Fruit fly (Drosophila melanogaster) whole organism, pupa: ENCODE measurements around the gene brn.
A peak's percentile ranks its signal among the peaks of the same experiment; 100 is the strongest.

Experiments used
- CG10348 ChIP-seq: fragments of 200-800 bp; sonication (Bioruptor generic); IDR thresholded peaks from 2 replicates; pipeline ENCODE4 v1.3.6; 2022; ENCODE audit warnings: missing biosample characterization, missing genetic modification characterization
- CG12605 ChIP-seq: fragments of 200-800 bp; sonication (Bioruptor generic); IDR thresholded peaks from 2 replicates; pipeline ENCODE4 v1.3.6; 2022; ENCODE audit warnings: missing biosample characterization, missing genetic modification characterization
- CG13204 ChIP-seq: fragments of 200-800 bp; sonication (Bioruptor generic); optimal IDR thresholded peaks from 2 replicates; lab custom pipeline; 2018; ENCODE audit warnings: missing biosample characterization, mild to moderate bottlenecking, missing genetic modification characterization, moderate library complexity
- CG14655 ChIP-seq: fragments of 200-800 bp; sonication (Bioruptor generic); optimal IDR thresholded peaks from 3 replicates; lab custom pipeline; 2017; ENCODE audit warnings: mild to moderate bottlenecking, missing biosample characterization, missing genetic modification reagents, missing genetic modification characterization
- CG15710 ChIP-seq: fragments of 200-800 bp; sonication (Bioruptor generic); optimal IDR thresholded peaks from 2 replicates; lab custom pipeline; 2018; ENCODE audit warnings: missing biosample characterization, mild to moderate bottlenecking, missing genetic modification characterization, moderate library complexity
- CG17806 ChIP-seq: fragments of 200-800 bp; sonication (Bioruptor generic); optimal IDR thresholded peaks from 2 replicates; lab custom pipeline; 2018; ENCODE audit warnings: missing biosample characterization, mild to moderate bottlenecking, missing genetic modification characterization, moderate library complexity
- CG32121 ChIP-seq: fragments of 200-800 bp; sonication (Bioruptor generic); IDR thresholded peaks from 2 replicates; pipeline ENCODE4 v1.3.6; 2022; ENCODE audit warnings: missing biosample characterization, missing genetic modification characterization
- CG34367 ChIP-seq: fragments of 200-800 bp; sonication (Bioruptor generic); optimal IDR thresholded peaks from 2 replicates; lab custom pipeline; 2018; ENCODE audit warnings: missing biosample characterization, mild to moderate bottlenecking, missing genetic modification characterization
- CG4496 ChIP-seq: fragments of 200-800 bp; sonication (Bioruptor generic); IDR thresholded peaks from 3 replicates; pipeline ENCODE4 v1.3.6; 2022; ENCODE audit warnings: missing biosample characterization, missing genetic modification characterization
- CG8159 ChIP-seq: fragments of 200-800 bp; sonication (Bioruptor generic); optimal IDR thresholded peaks from 3 replicates; lab custom pipeline; 2018; ENCODE audit warnings: missing biosample characterization, mild to moderate bottlenecking, missing genetic modification characterization, moderate library complexity
- CG8301 ChIP-seq: fragments of 200-800 bp; sonication (Bioruptor generic); optimal IDR thresholded peaks from 2 replicates; lab custom pipeline; 2018; ENCODE audit warnings: missing biosample characterization, mild to moderate bottlenecking, missing genetic modification characterization
- CG9948 ChIP-seq: fragments of 200-800 bp; sonication (Bioruptor generic); optimal IDR thresholded peaks from 2 replicates; lab custom pipeline; 2018; ENCODE audit warnings: missing biosample characterization, mild to moderate bottlenecking, missing genetic modification characterization, moderate library complexity
- D1 ChIP-seq: fragments of 200-800 bp; sonication (Bioruptor generic); optimal IDR thresholded peaks from 2 replicates; lab custom pipeline; 2018; ENCODE audit warnings: missing biosample characterization, mild to moderate bottlenecking, missing genetic modification characterization, moderate library complexity
- EcR ChIP-seq: fragments of 200-800 bp; sonication (Bioruptor generic); optimal IDR thresholded peaks from 3 replicates; lab custom pipeline; 2019; ENCODE audit warnings: missing biosample characterization, missing genetic modification characterization, mild to moderate bottlenecking, moderate library complexity, missing genetic modification reagents
- Ets98B ChIP-seq: fragments of 200-800 bp; sonication (Bioruptor generic); IDR thresholded peaks from 2 replicates; pipeline ENCODE4 v1.3.6; 2022; ENCODE audit warnings: missing biosample characterization, missing genetic modification characterization
- Pif1A ChIP-seq: fragments of 200-800 bp; sonication (Bioruptor generic); optimal IDR thresholded peaks from 3 replicates; lab custom pipeline; 2016; ENCODE audit warnings: missing biosample characterization, missing genetic modification characterization
- Pif1B ChIP-seq: fragments of 200-800 bp; sonication (Bioruptor generic); optimal IDR thresholded peaks from 3 replicates; lab custom pipeline; 2016; ENCODE audit warnings: missing biosample characterization, missing genetic modification characterization
- Snoo ChIP-seq: fragments of 200-800 bp; sonication (Bioruptor generic); optimal IDR thresholded peaks from 3 replicates; lab custom pipeline; 2017; ENCODE audit warnings: missing biosample characterization, mild to moderate bottlenecking, missing genetic modification characterization, inconsistent platforms
- fd96Ca ChIP-seq: fragments of 200-800 bp; sonication (Bioruptor generic); IDR thresholded peaks from 3 replicates; pipeline ENCODE4 v1.3.6; 2022; ENCODE audit warnings: missing biosample characterization, missing genetic modification characterization
- gl ChIP-seq: fragments of 200-800 bp; sonication (Bioruptor generic); optimal IDR thresholded peaks from 2 replicates; lab custom pipeline; 2018; ENCODE audit warnings: missing biosample characterization, mild to moderate bottlenecking, missing genetic modification characterization
- rn ChIP-seq: fragments of 200-800 bp; sonication (Bioruptor generic); IDR thresholded peaks from 2 replicates; pipeline ENCODE4 v1.3.6; 2022; ENCODE audit warnings: missing biosample characterization, missing genetic modification characterization

The brn gene

dm6 chrX:4139043-4139442 is 34.9 kb downstream of the brn start:
- TF ChIP-seq EcR (GFP tag; lab: Kevin White, UChicago) (no peak), CG9948 (tag; lab: Kevin White, UChicago) (no peak), Snoo (tag; lab: Kevin White, UChicago) (no peak), CG8159 (no peak), CG32121 (GFP tag; lab: Robert Waterston, UW) (no peak), CG14655 (no peak), CG17806 (tag; lab: Kevin White, UChicago) (no peak), Ets98B (no peak), CG8301 (no peak), rn (no peak), CG12605 (GFP tag; lab: Robert Waterston, UW) (no peak), CG10348 (GFP tag; lab: Robert Waterston, UW) (no peak), Pif1B (no peak), fd96Ca (GFP tag; lab: Robert Waterston, UW) (no peak), CG4496 (no peak), CG15710 (tag; lab: Kevin White, UChicago) (no peak), Pif1A (GFP tag; lab: Kevin White, UChicago) (no peak)
- TF ChIP-seq, all 21 proteins: peak for 0

- TF ChIP-seq CG8301 (peak; percentile 30), CG17806 (tag; lab: Kevin White, UChicago) (no peak), CG8159 (peak; percentile 4), D1 (tag; lab: Kevin White, UChicago) (no peak), CG9948 (tag; lab: Kevin White, UChicago) (no peak), Snoo (tag; lab: Kevin White, UChicago) (no peak), Pif1A (GFP tag; lab: Kevin White, UChicago) (peak; percentile 19), Ets98B (peak; percentile 36), CG14655 (peak; percentile 17), gl (tag; lab: Kevin White, UChicago) (no peak), EcR (GFP tag; lab: Kevin White, UChicago) (no peak), CG12605 (GFP tag; lab: Robert Waterston, UW) (no peak), rn (no peak), CG13204 (GFP tag; lab: Kevin White, UChicago) (no peak), CG10348 (GFP tag; lab: Robert Waterston, UW) (no peak), CG32121 (GFP tag; lab: Robert Waterston, UW) (no peak), fd96Ca (GFP tag; lab: Robert Waterston, UW) (peak; percentile 45; the same call in 1 of the 3 replicates), CG34367 (tag; lab: Kevin White, UChicago) (no peak), CG15710 (tag; lab: Kevin White, UChicago) (no peak), Pif1B (no peak), CG4496 (0 out of 3 replicates have a peak, but pooled peaks have one; percentile 19)
These were observed 46.8 kb downstream of the brn start for dm6 chrX:4150989-4151388.
